Fruit fly (Drosophila melanogaster): ENCODE data around the gene CG9737.

Gene CG9737

DNA sequence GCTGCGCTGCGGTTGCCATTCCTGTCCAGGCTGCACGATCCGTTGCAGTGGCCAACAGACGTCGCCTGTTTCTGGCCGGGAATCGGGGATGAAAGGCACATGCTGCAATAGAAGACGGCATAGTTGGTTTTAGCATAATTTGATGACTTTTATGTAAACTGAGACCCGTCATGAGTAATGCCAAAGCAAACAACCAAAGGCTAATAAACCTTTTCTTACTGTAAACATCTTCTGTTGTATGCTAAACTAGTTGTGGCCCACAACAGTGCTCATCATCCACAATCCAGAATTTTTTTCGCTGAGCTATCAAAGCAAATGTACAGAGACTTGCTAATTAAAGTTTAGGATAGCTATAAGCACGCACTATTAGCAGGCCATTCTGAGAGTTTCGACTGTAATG, 44.3 kb downstream of the CG9737 start:
- TF ChIP-seq CG11902 (GFP tag; optimal IDR thresholded peaks at IDR 0.05): no peak
- TF ChIP-seq fkh (GFP tag; optimal IDR thresholded peaks at IDR 0.05): peak; percentile 85
- no peak for TF ChIP-seq Met (GFP tag; optimal IDR thresholded peaks at IDR 0.05)
- no peak for TF ChIP-seq CG31627 (GFP tag; optimal IDR thresholded peaks at IDR 0.05)

dm6 chr3R:30197796-30198195, 45.3 kb downstream of the CG9737 start:
- TF ChIP-seq Lpt (GFP tag; optimal IDR thresholded peaks at IDR 0.05): no peak

DNA sequence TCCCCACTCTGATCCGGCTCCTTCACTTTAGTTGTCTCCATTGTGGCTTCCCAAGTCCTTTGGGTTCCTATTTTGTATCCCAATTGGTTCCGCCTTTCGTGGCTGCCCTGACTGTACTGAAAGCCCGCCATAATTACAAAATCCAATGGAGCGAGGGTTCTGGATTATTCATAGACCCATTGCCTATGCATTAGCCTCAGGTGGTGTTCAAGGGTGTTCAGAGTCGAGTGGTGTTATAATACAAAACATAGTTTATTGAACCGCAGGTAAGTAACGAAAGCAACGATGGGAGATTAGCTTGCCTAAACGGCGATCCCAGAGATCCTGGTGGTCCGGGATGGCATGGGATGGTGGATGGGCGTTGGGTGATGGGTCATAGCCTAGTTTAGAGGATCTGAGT, 47.0 kb downstream of the CG9737 start, which contains the start of gene CG15531:
CG15531 (minus strand) TSS at position 101 of the 400 bp plus-strand sequence.
- TF ChIP-seq Hr38 (GFP tag; optimal IDR thresholded peaks at IDR 0.05) (no peak), esn (GFP tag; optimal IDR thresholded peaks at IDR 0.05) (no peak), spab (GFP tag; optimal IDR thresholded peaks at IDR 0.05) (no peak), lz (GFP tag; optimal IDR thresholded peaks at IDR 0.05) (no peak), Ets21C (GFP tag; optimal IDR thresholded peaks at IDR 0.05) (no peak), vri (GFP tag; optimal IDR thresholded peaks at IDR 0.05) (no peak), pdm3 (GFP tag; optimal IDR thresholded peaks at IDR 0.05) (no peak), fd59A (GFP tag; optimal IDR thresholded peaks at IDR 0.05) (no peak), eg (GFP tag; IDR thresholded peaks at IDR 0.05) (no peak), CG7368 (GFP tag; optimal IDR thresholded peaks at IDR 0.05) (no peak), dsx (GFP tag; optimal IDR thresholded peaks at IDR 0.05; ENCODE audit: poor library complexity, severe bottlenecking) (no peak), CG8319 (GFP tag; optimal IDR thresholded peaks at IDR 0.05) (no peak), Blimp-1 (GFP tag; optimal IDR thresholded peaks at IDR 0.05) (no peak), CG8119 (GFP tag; IDR thresholded peaks at IDR 0.05) (no peak), Eip78C (GFP tag) (no peak), CG6854 (GFP tag; optimal IDR thresholded peaks at IDR 0.05) (no peak), CG8632 (GFP tag; optimal IDR thresholded peaks at IDR 0.05) (no peak), CG4318 (GFP tag; optimal IDR thresholded peaks at IDR 0.05) (no peak), OdsH (GFP tag; optimal IDR thresholded peaks at IDR 0.05) (no peak), Hr39 (GFP tag; optimal IDR thresholded peaks at IDR 0.05) (no peak)

- TF ChIP-seq CG11762 (GFP tag; optimal IDR thresholded peaks at IDR 0.05; ENCODE audit: insufficient read depth): no peak
- TF ChIP-seq Hr38 (GFP tag; optimal IDR thresholded peaks at IDR 0.05): no peak
- TF ChIP-seq esn (GFP tag; optimal IDR thresholded peaks at IDR 0.05): peak; percentile 20
- TF ChIP-seq achi (GFP tag; optimal IDR thresholded peaks at IDR 0.05): peak; percentile 6
- no peak for TF ChIP-seq vri (GFP tag; optimal IDR thresholded peaks at IDR 0.05)
- no peak for TF ChIP-seq Lpt (GFP tag; optimal IDR thresholded peaks at IDR 0.05)
- TF ChIP-seq topi (GFP tag; optimal IDR thresholded peaks at IDR 0.05): no peak
- peak; percentile 12 for TF ChIP-seq CG3919 (GFP tag; optimal IDR thresholded peaks at IDR 0.05)
- peak; percentile 34; the same call in 1 of the 2 replicates for TF ChIP-seq CG15336 (GFP tag; IDR thresholded peaks at IDR 0.05)
- peak; percentile 26 for TF ChIP-seq Hr39 (GFP tag; optimal IDR thresholded peaks at IDR 0.05)
- peak; percentile 23 for TF ChIP-seq Sox14 (GFP tag; optimal IDR thresholded peaks at IDR 0.05)
- no peak for TF ChIP-seq Eip75B (GFP tag; optimal IDR thresholded peaks at IDR 0.05)
- no peak for TF ChIP-seq CG34406 (GFP tag; optimal IDR thresholded peaks at IDR 0.05)
- TF ChIP-seq CG3032 (tag; optimal IDR thresholded peaks at IDR 0.05): peak; percentile 26
- TF ChIP-seq CG6163 (GFP tag; IDR thresholded peaks at IDR 0.05): peak; percentile 53; the same call in 2 of the 3 replicates
- TF ChIP-seq pdm3 (GFP tag; optimal IDR thresholded peaks at IDR 0.05): peak; percentile 40
- peak; percentile 23 for TF ChIP-seq CG32006 (GFP tag; optimal IDR thresholded peaks at IDR 0.05)
- TF ChIP-seq svp (GFP tag): peak; percentile 83
- peak; percentile 44 for TF ChIP-seq lz (GFP tag; optimal IDR thresholded peaks at IDR 0.05)
- no peak for TF ChIP-seq Sox102F (GFP tag; optimal IDR thresholded peaks at IDR 0.05)
- TF ChIP-seq eg (GFP tag; IDR thresholded peaks at IDR 0.05): peak; percentile 68
- TF ChIP-seq CG4318 (GFP tag; optimal IDR thresholded peaks at IDR 0.05): no peak
- TF ChIP-seq Gug (GFP tag; IDR thresholded peaks at IDR 0.05): 0 out of 2 replicates have a peak, but pooled peaks have one; percentile 30
- TF ChIP-seq CG31627 (GFP tag; optimal IDR thresholded peaks at IDR 0.05): peak; percentile 49
- TF ChIP-seq CG10631 (GFP tag; optimal IDR thresholded peaks at IDR 0.05): peak; percentile 29
- peak; percentile 17 for TF ChIP-seq OdsH (GFP tag; optimal IDR thresholded peaks at IDR 0.05)
- TF ChIP-seq acj6 (GFP tag; optimal IDR thresholded peaks at IDR 0.05): peak; percentile 5
- TF ChIP-seq CG6276 (GFP tag; optimal IDR thresholded peaks at IDR 0.05): no peak
These were observed 47.5 kb downstream of the CG9737 start for dm6 chr3R:30195606-30196049.

Data from whole organism, prepupa.